Worm (Caenorhabditis elegans) whole organism, L4 larva: ENCODE measurements around the gene H41C03.2.

Experiments
- ceh-20 ChIP-seq: fragments of 200-800 bp; sonication (Bioruptor generic); IDR thresholded peaks from 2 replicates; pipeline ENCODE4 v1.3.6; 2022; ENCODE audit warnings: missing genetic modification reagents, missing genetic modification characterization, missing compliant biosample characterization
- ceh-32 ChIP-seq: sonication (generic microtip); optimal IDR thresholded peaks from 2 replicates; lab custom pipeline; 2016; ENCODE audit warnings: mild to moderate bottlenecking, missing genetic modification characterization, missing compliant biosample characterization; ENCODE audit not compliant: poor library complexity
- fkh-10 ChIP-seq: fragments of 150-350 bp; optimal IDR thresholded peaks from 2 replicates; lab custom pipeline; 2014; ENCODE audit warnings: missing biosample characterization, missing genetic modification reagents, missing genetic modification characterization
- hmg-1.1 ChIP-seq: fragments of 200-800 bp; sonication (Bioruptor generic); IDR thresholded peaks from 2 replicates; pipeline ENCODE4 v1.3.6; 2022; ENCODE audit warnings: missing genetic modification reagents, missing genetic modification characterization, missing compliant biosample characterization
- lin-13 ChIP-seq: fragments of 150-350 bp; optimal IDR thresholded peaks from 2 replicates; lab custom pipeline; 2014; ENCODE audit warnings: missing biosample characterization, missing genetic modification reagents, missing genetic modification characterization
- mep-1 ChIP-seq: fragments of 150-350 bp; sonication (generic microtip); optimal IDR thresholded peaks from 3 replicates; lab custom pipeline; 2014; ENCODE audit warnings: missing biosample characterization, missing genetic modification characterization
- nhr-11 ChIP-seq: fragments of 150-350 bp; optimal IDR thresholded peaks from 2 replicates; lab custom pipeline; 2014; ENCODE audit warnings: missing biosample characterization, missing genetic modification characterization
- nhr-76 ChIP-seq: fragments of 150-350 bp; optimal IDR thresholded peaks from 2 replicates; lab custom pipeline; 2014; ENCODE audit warnings: missing biosample characterization, missing genetic modification characterization
- unc-62 ChIP-seq, 3 experiments: fragments of 150-350 bp in 1 of 3; sonication (generic microtip); optimal IDR thresholded peaks in 2 of 3; peaks in 1 of 3; 1 replicate in 1 of 3; 2 replicates in 2 of 3; lab custom pipeline; 2014 to 2017; ENCODE audit warnings: missing biosample characterization in 3 of 3, missing genetic modification characterization in 3 of 3, missing genetic modification reagents in 3 of 3, missing genotype in 1 of 3
- vab-7 ChIP-seq: fragments of 200-800 bp; sonication (Bioruptor generic); IDR thresholded peaks from 2 replicates; pipeline ENCODE4 v1.3.6; 2022; ENCODE audit warnings: missing genetic modification reagents, missing genetic modification characterization, missing compliant biosample characterization

DNA sequence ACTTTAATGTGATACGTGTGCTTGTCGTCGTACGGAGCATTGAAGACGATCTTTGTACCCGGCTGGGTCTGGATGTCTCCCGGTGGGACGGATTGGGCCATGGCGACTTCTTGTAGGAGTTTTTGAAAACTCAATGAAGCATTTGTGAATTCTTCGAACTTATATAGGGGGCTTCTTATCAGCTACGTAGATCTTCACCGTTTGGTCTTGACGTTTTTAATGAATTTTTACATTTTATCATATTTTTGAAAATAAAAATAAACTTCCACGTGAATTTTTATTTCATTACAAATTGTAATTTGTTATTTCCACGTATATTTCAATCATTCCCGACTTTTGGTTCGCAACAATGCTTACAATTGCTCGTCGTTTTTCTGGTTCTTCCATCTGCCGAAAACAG, 41.7 kb downstream of the H41C03.2 start, which contains the start of the genes msp-64 and ZK1248.5:
- TF ChIP-seq nhr-11: no peak
- no peak for TF ChIP-seq ceh-32
- TF ChIP-seq fkh-10 (GFP tag; lab: Kevin White, UChicago): no peak
- no peak for TF ChIP-seq nhr-76 (tag; lab: Kevin White, UChicago)
- no peak for TF ChIP-seq lin-13 (GFP tag; lab: Kevin White, UChicago)
- TF ChIP-seq vab-7 (GFP tag; lab: Robert Waterston, UW): no peak
- TF ChIP-seq ceh-20: no peak
- no peak for TF ChIP-seq mep-1
- no peak for TF ChIP-seq hmg-1.1 (GFP tag; lab: Robert Waterston, UW)
- TF ChIP-seq unc-62 (GFP tag; optimal IDR thresholded peaks at IDR 0.05 in 1 of 2; lab: Kevin White, UChicago): no peak
- no peak for TF ChIP-seq unc-62 (tag; optimal IDR thresholded peaks at IDR 0.05; lab: Kevin White, UChicago)
